Fruit fly (Drosophila melanogaster) whole organism, wandering third instar larva: ENCODE results near the gene CG46463.

Source experiments
- Abd-B ChIP-seq: fragments of >200 bp; optimal IDR thresholded peaks from 2 replicates; lab custom pipeline; 2017; ENCODE audit warnings: missing biosample characterization, missing genetic modification characterization
- CG32264 ChIP-seq: fragments of 200-800 bp; sonication (Bioruptor generic); optimal IDR thresholded peaks from 2 replicates; lab custom pipeline; 2016; ENCODE audit warnings: missing biosample characterization, missing genetic modification characterization
- CG9705 ChIP-seq: fragments of 200-800 bp; sonication (Bioruptor generic); optimal IDR thresholded peaks from 2 replicates; lab custom pipeline; 2018; ENCODE audit warnings: missing biosample characterization, mild to moderate bottlenecking, missing genetic modification characterization
- CrebA ChIP-seq: fragments of 200-800 bp; sonication (Bioruptor generic); optimal IDR thresholded peaks from 2 replicates; lab custom pipeline; 2016; ENCODE audit warnings: missing biosample characterization, mild to moderate bottlenecking, missing genetic modification characterization, borderline replicate concordance
- Dfd ChIP-seq: fragments of >200 bp; optimal IDR thresholded peaks from 2 replicates; lab custom pipeline; 2017; ENCODE audit warnings: missing biosample characterization, missing genetic modification characterization
- Dif ChIP-seq: fragments of 200-275, 200-300 bp; sonication (Bioruptor generic); optimal IDR thresholded peaks from 2 replicates; lab custom pipeline; 2018; ENCODE audit warnings: missing biosample characterization, missing genetic modification characterization; ENCODE audit not compliant: partially characterized antibody
- GATAd ChIP-seq: sonication (Bioruptor generic); optimal IDR thresholded peaks from 2 replicates; lab custom pipeline; 2016; ENCODE audit warnings: missing biosample characterization, missing genetic modification characterization
- HLH106 ChIP-seq: fragments of 200-800 bp; optimal IDR thresholded peaks from 3 replicates; lab custom pipeline; 2019; ENCODE audit warnings: missing biosample characterization, mild to moderate bottlenecking, missing genetic modification characterization, moderate library complexity
- Hnf4 ChIP-seq: fragments of 200-800 bp; sonication (Bioruptor generic); optimal IDR thresholded peaks from 2 replicates; lab custom pipeline; 2016; ENCODE audit warnings: missing biosample characterization, mild to moderate bottlenecking, missing genetic modification characterization
- Hr78 ChIP-seq: fragments of >200 bp; optimal IDR thresholded peaks from 2 replicates; lab custom pipeline; 2017; ENCODE audit warnings: missing biosample characterization, missing genetic modification characterization
- Hr83 ChIP-seq: fragments of 200-300 bp; sonication (Bioruptor generic); optimal IDR thresholded peaks from 2 replicates; lab custom pipeline; 2016; ENCODE audit warnings: missing biosample characterization, mild to moderate bottlenecking, missing genetic modification characterization, moderate library complexity; ENCODE audit not compliant: poor library complexity, severe bottlenecking
- Jra ChIP-seq: sonication (Bioruptor generic); optimal IDR thresholded peaks from 2 replicates; lab custom pipeline; 2016; ENCODE audit warnings: missing biosample characterization, missing genetic modification characterization
- Mio ChIP-seq: sonication (Bioruptor generic); optimal IDR thresholded peaks from 2 replicates; lab custom pipeline; 2016; ENCODE audit warnings: missing biosample characterization, missing genetic modification characterization
- Myc ChIP-seq: fragments of >200 bp; optimal IDR thresholded peaks from 2 replicates; lab custom pipeline; 2017
- N ChIP-seq: fragments of >200 bp; optimal IDR thresholded peaks from 2 replicates; lab custom pipeline; 2018; ENCODE audit warnings: missing biosample characterization, missing external identifiers, missing genetic modification characterization
- OdsH ChIP-seq: fragments of 200-800 bp; sonication (Bioruptor generic); optimal IDR thresholded peaks from 2 replicates; lab custom pipeline; 2016; ENCODE audit warnings: missing biosample characterization, mild to moderate bottlenecking, missing genetic modification characterization
- Rel ChIP-seq, 2 experiments: fragments of 200-800 bp; sonication (Bioruptor generic) in 1 of 2; optimal IDR thresholded peaks; 2 replicates in 1 of 2; 3 replicates in 1 of 2; lab custom pipeline; 2016 to 2019; ENCODE audit warnings: mild to moderate bottlenecking in 2 of 2, missing biosample characterization in 2 of 2, missing genetic modification characterization in 2 of 2, moderate library complexity in 1 of 2
- Sp1 ChIP-seq: fragments of 200-800 bp; sonication (Bioruptor generic); optimal IDR thresholded peaks from 3 replicates; lab custom pipeline; 2019; ENCODE audit warnings: missing biosample characterization, mild to moderate bottlenecking, missing genetic modification characterization, moderate library complexity
- Vsx2 ChIP-seq: fragments of 200-300, 225-300 bp; sonication (Bioruptor generic); optimal IDR thresholded peaks from 2 replicates; lab custom pipeline; 2018; ENCODE audit warnings: missing biosample characterization, missing genetic modification characterization; ENCODE audit not compliant: partially characterized antibody
- br ChIP-seq: fragments of 200-800 bp; sonication (Bioruptor generic); optimal IDR thresholded peaks from 2 replicates; lab custom pipeline; 2016; ENCODE audit warnings: missing biosample characterization, missing genetic modification characterization
- brk ChIP-seq: fragments of 200-800 bp; sonication (Bioruptor generic); optimal IDR thresholded peaks from 2 replicates; lab custom pipeline; 2016; ENCODE audit warnings: missing biosample characterization, mild to moderate bottlenecking, missing genetic modification characterization
- dl ChIP-seq, 2 experiments: fragments of 175-275, 200-275 bp in 1 of 2; fragments of 200-275 bp in 1 of 2; sonication (Bioruptor generic); optimal IDR thresholded peaks; lab custom pipeline; 2018; ENCODE audit warnings: mild to moderate bottlenecking in 2 of 2, missing biosample characterization in 2 of 2, missing genetic modification characterization in 2 of 2, moderate library complexity in 2 of 2; ENCODE audit not compliant: partially characterized antibody in 2 of 2, insufficient read depth in 1 of 2
- dmrt93B ChIP-seq: fragments of 200-800 bp; sonication (Bioruptor generic); optimal IDR thresholded peaks from 2 replicates; lab custom pipeline; 2018; ENCODE audit warnings: missing biosample characterization, mild to moderate bottlenecking, missing genetic modification characterization
- dsf ChIP-seq: sonication (Bioruptor generic); optimal IDR thresholded peaks from 2 replicates; lab custom pipeline; 2016; ENCODE audit warnings: missing biosample characterization, missing genetic modification characterization, borderline replicate concordance
- ey ChIP-seq: fragments of 200-800 bp; sonication (Bioruptor generic); optimal IDR thresholded peaks from 2 replicates; lab custom pipeline; 2016; ENCODE audit warnings: missing biosample characterization, missing genetic modification characterization
- foxo ChIP-seq, 2 experiments: fragments of 200-800 bp; sonication (Bioruptor generic); optimal IDR thresholded peaks; 2 replicates in 1 of 2; 3 replicates in 1 of 2; lab custom pipeline; 2016 to 2017; ENCODE audit warnings: missing biosample characterization in 2 of 2, missing genetic modification characterization in 2 of 2
- fru ChIP-seq: fragments of 200-800 bp; sonication (Bioruptor generic); optimal IDR thresholded peaks from 3 replicates; lab custom pipeline; 2016; ENCODE audit warnings: missing biosample characterization, mild to moderate bottlenecking, missing genetic modification characterization
- h ChIP-seq: fragments of 200-800 bp; sonication (Bioruptor generic); optimal IDR thresholded peaks from 3 replicates; lab custom pipeline; 2016; ENCODE audit warnings: missing biosample characterization, mild to moderate bottlenecking, missing genetic modification characterization
- jim ChIP-seq: fragments of 175-275, 200-325 bp; sonication (Bioruptor generic); optimal IDR thresholded peaks from 2 replicates; lab custom pipeline; 2016; ENCODE audit warnings: missing biosample characterization, mild to moderate bottlenecking, missing genetic modification characterization
- lola ChIP-seq: fragments of >200 bp; optimal IDR thresholded peaks from 2 replicates; lab custom pipeline; 2017; ENCODE audit warnings: missing biosample characterization, missing genetic modification characterization
- pan ChIP-seq: fragments of >200 bp; optimal IDR thresholded peaks from 2 replicates; lab custom pipeline; 2017
- psq ChIP-seq: fragments of 200-800 bp; sonication (Bioruptor generic); optimal IDR thresholded peaks from 3 replicates; lab custom pipeline; 2017; ENCODE audit warnings: missing biosample characterization, mild to moderate bottlenecking, missing genetic modification characterization, moderate library complexity
- rgr ChIP-seq: fragments of 200-800 bp; sonication (Bioruptor generic); optimal IDR thresholded peaks from 3 replicates; lab custom pipeline; 2016; ENCODE audit warnings: missing biosample characterization, mild to moderate bottlenecking, missing genetic modification characterization
- sage ChIP-seq: fragments of 200-800 bp; sonication (Bioruptor generic); optimal IDR thresholded peaks from 2 replicates; lab custom pipeline; 2016; ENCODE audit warnings: missing biosample characterization, mild to moderate bottlenecking, missing genetic modification characterization
- sv ChIP-seq: fragments of 200-800 bp; sonication (Bioruptor generic); optimal IDR thresholded peaks from 3 replicates; lab custom pipeline; 2016; ENCODE audit warnings: missing biosample characterization, missing genetic modification characterization
- tai ChIP-seq: sonication (Bioruptor generic); optimal IDR thresholded peaks from 2 replicates; lab custom pipeline; 2016; ENCODE audit warnings: missing biosample characterization, missing genetic modification characterization
- usp ChIP-seq: fragments of >200 bp; optimal IDR thresholded peaks from 2 replicates; lab custom pipeline; 2017; ENCODE audit warnings: missing biosample characterization, missing genetic modification characterization
- woc ChIP-seq: sonication (Bioruptor generic); optimal IDR thresholded peaks from 2 replicates; lab custom pipeline; 2016; ENCODE audit warnings: missing biosample characterization, mild to moderate bottlenecking, missing genetic modification characterization

Gene CG46463

DNA sequence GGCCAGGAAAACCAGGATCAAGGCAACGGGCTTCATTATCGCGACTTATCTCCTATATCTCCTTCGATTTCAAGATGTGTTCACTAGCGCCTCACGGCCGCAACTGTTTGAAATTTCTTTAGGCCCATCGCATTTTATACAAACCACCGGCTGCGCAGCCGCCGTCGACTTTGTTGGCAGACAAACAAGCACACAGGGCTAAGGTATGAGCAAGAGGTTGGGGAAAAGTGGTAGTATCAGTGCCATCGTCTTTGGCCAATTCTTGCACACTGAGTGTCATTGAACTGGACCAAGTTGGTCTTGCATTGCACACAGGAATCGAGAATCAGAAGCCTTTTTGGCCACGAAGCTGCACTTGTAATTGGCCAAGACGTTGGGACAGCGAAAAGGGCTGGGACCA is 51.5 kb downstream of the CG46463 start, which contains the start of gene ImpE2:
TSS of gene ImpE2 (minus strand) at position 115 of the 400 bp plus-strand sequence.
- no peak for TF ChIP-seq pan (lab: Kevin White, UChicago)
- TF ChIP-seq Dif: peak; percentile 1
- no peak for TF ChIP-seq Dfd
- no peak for TF ChIP-seq fru (GFP tag; lab: Kevin White, UChicago)
- no peak for TF ChIP-seq rgr (GFP tag; lab: Kevin White, UChicago)
- TF ChIP-seq dsf (GFP tag; lab: Kevin White, UChicago): no peak
- TF ChIP-seq Vsx2: peak; percentile 44
- TF ChIP-seq foxo (GFP tag; optimal IDR thresholded peaks at IDR 0.05; lab: Kevin White, UChicago): no peak
- no peak for TF ChIP-seq psq (GFP tag; lab: Kevin White, UChicago)
- no peak for TF ChIP-seq Hr83 (GFP tag; lab: Kevin White, UChicago)

- peak; percentile 48 for TF ChIP-seq psq (GFP tag; lab: Kevin White, UChicago)
- no peak for TF ChIP-seq Myc (lab: Kevin White, UChicago)
- TF ChIP-seq N (GFP tag; lab: Kevin White, UChicago): no peak
- TF ChIP-seq Hr78 (GFP tag; lab: Kevin White, UChicago): no peak
- no peak for TF ChIP-seq GATAd (GFP tag; lab: Kevin White, UChicago)
- no peak for TF ChIP-seq Mio (GFP tag; lab: Kevin White, UChicago)
- TF ChIP-seq OdsH (GFP tag; lab: Kevin White, UChicago): peak; percentile 49
- peak in 1 of 2 experiments; percentile 62 for TF ChIP-seq foxo (GFP tag; optimal IDR thresholded peaks at IDR 0.05; lab: Kevin White, UChicago)
- TF ChIP-seq woc (GFP tag; lab: Kevin White, UChicago): peak; percentile 20
- TF ChIP-seq Hr83 (GFP tag; lab: Kevin White, UChicago): no peak
- TF ChIP-seq CrebA (GFP tag; lab: Kevin White, UChicago): no peak
- TF ChIP-seq HLH106 (tag; lab: Kevin White, UChicago): peak; percentile 58
- peak; percentile 30 for TF ChIP-seq ey (GFP tag; lab: Kevin White, UChicago)
- peak; percentile 62 for TF ChIP-seq Sp1 (GFP tag; lab: Kevin White, UChicago)
- no peak for TF ChIP-seq pan (lab: Kevin White, UChicago)
- no peak for TF ChIP-seq sage
- TF ChIP-seq usp (GFP tag; lab: Kevin White, UChicago): no peak
- no peak for TF ChIP-seq Abd-B (GFP tag; lab: Kevin White, UChicago)
- TF ChIP-seq Dfd: no peak
- TF ChIP-seq rgr (GFP tag; lab: Kevin White, UChicago): peak; percentile 23
- TF ChIP-seq CG9705 (GFP tag; lab: Kevin White, UChicago): no peak
- TF ChIP-seq lola (GFP tag; lab: Kevin White, UChicago): no peak
- TF ChIP-seq Dif: no peak
- no peak for TF ChIP-seq tai
- TF ChIP-seq h: peak; percentile 53
- TF ChIP-seq fru (GFP tag; lab: Kevin White, UChicago): peak; percentile 65
- no peak for TF ChIP-seq CG32264 (GFP tag; lab: Kevin White, UChicago)
- no peak for TF ChIP-seq dl (GFP tag; optimal IDR thresholded peaks at IDR 0.05; lab: Kevin White, UChicago; ENCODE audit: insufficient read depth in 1 of 2, partially characterized antibody in 2 of 2)
- TF ChIP-seq jim (GFP tag; lab: Kevin White, UChicago): no peak
- no peak for TF ChIP-seq br (GFP tag; lab: Kevin White, UChicago)
- TF ChIP-seq dsf (GFP tag; lab: Kevin White, UChicago): no peak
- no peak for TF ChIP-seq brk (GFP tag; lab: Kevin White, UChicago)
- TF ChIP-seq Jra (GFP tag; lab: Kevin White, UChicago): no peak
- no peak for TF ChIP-seq Rel (GFP tag; optimal IDR thresholded peaks at IDR 0.05; lab: Kevin White, UChicago)
- TF ChIP-seq Rel (tag; optimal IDR thresholded peaks at IDR 0.05; lab: Kevin White, UChicago): no peak
- TF ChIP-seq dmrt93B (GFP tag; lab: Kevin White, UChicago): peak; percentile 34
- no peak for TF ChIP-seq Vsx2
- no peak for TF ChIP-seq sv
- TF ChIP-seq Hnf4 (GFP tag; lab: Kevin White, UChicago): no peak
- TF ChIP-seq, all 38 proteins: peak for 11
Measured at dm6 chr3L:3512998-3513397, 51.9 kb downstream of the CG46463 start.
